Worm (Caenorhabditis elegans): ENCODE measurements around the gene F15E6.5.

DNA sequence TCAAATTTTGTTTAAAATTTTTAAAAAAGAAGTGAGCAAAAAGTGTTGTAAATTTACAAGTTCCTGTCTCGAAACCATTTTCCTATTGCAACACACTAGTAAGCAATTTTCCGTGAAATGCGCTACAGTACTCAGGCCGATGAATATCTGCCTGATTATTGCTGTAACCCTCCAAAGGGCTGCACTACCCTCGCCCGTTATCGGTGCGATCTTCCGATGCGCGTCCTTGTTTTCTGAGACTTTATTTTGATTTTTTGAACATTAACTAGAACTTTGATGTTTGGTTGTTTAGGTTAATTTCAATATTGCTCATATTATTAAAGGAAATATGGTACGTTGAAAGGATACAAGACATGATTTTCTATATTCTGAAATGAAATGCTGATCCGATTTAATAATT is 48.9 kb downstream of the F15E6.5 start:
- no peak for TF ChIP-seq ztf-11 (tag; optimal IDR thresholded peaks at IDR 0.05)
- TF ChIP-seq aly-2 (tag; optimal IDR thresholded peaks at IDR 0.05): no peak
- TF ChIP-seq nhr-237 (tag; optimal IDR thresholded peaks at IDR 0.05): no peak
- TF ChIP-seq ceh-82 (tag; optimal IDR thresholded peaks at IDR 0.05): no peak
- peak; percentile 55 for TF ChIP-seq nhr-23 (tag; optimal IDR thresholded peaks at IDR 0.05)
- no peak for TF ChIP-seq nhr-12 (tag; optimal IDR thresholded peaks at IDR 0.05)
- peak; percentile 23 for TF ChIP-seq ceh-16 (tag; optimal IDR thresholded peaks at IDR 0.05)
- TF ChIP-seq lin-13 (GFP tag; optimal IDR thresholded peaks at IDR 0.05): no peak
- no peak for TF ChIP-seq zag-1 (tag; optimal IDR thresholded peaks at IDR 0.05)
- no peak for TF ChIP-seq ZK546.5 (tag; optimal IDR thresholded peaks at IDR 0.05)
